Worm (Caenorhabditis elegans) whole organism, L3 larva: ENCODE measurements around the gene F58E2.4.

Experiments
- fos-1 ChIP-seq: fragments of 150-350 bp; optimal IDR thresholded peaks from 2 replicates; lab custom pipeline; 2014; ENCODE audit warnings: missing biosample characterization, missing genetic modification characterization
- nhr-11 ChIP-seq: fragments of 150-350 bp; optimal IDR thresholded peaks from 2 replicates; lab custom pipeline; 2014; ENCODE audit warnings: missing biosample characterization, missing genetic modification characterization
- pha-4 ChIP-seq: fragments of 150-350 bp; optimal IDR thresholded peaks from 2 replicates; lab custom pipeline; 2014; ENCODE audit warnings: missing biosample characterization, missing genetic modification reagents, missing genetic modification characterization
- ztf-11 ChIP-seq: fragments of 150-350 bp; optimal IDR thresholded peaks from 2 replicates; lab custom pipeline; 2014; ENCODE audit warnings: missing biosample characterization, missing genetic modification characterization

ce11 chrIV:3428434-3428950 is 34.7 kb upstream of the F58E2.4 start, which contains the start of the genes C04C3.9 and srz-60:
- TF ChIP-seq fos-1 (no peak), pha-4 (tag; lab: Kevin White, UChicago) (no peak), ztf-11 (tag; lab: Kevin White, UChicago) (no peak), nhr-11 (tag; lab: Kevin White, UChicago) (no peak)
